Worm (Caenorhabditis elegans) whole organism, L2 larva: Measurements from ENCODE around the gene Y50E8A.12.

Experiments
- ama-1 ChIP-seq: fragments of 150-350 bp; optimal IDR thresholded peaks from 2 replicates; lab custom pipeline; 2018; ENCODE audit warnings: inconsistent platforms
- ceh-16 ChIP-seq: fragments of 150-350 bp; optimal IDR thresholded peaks from 2 replicates; lab custom pipeline; 2014; ENCODE audit warnings: missing biosample characterization, missing genetic modification characterization
- elt-1 ChIP-seq: fragments of 150-350 bp; optimal IDR thresholded peaks from 2 replicates; lab custom pipeline; 2014; ENCODE audit warnings: missing biosample characterization, missing genetic modification characterization
- elt-3 ChIP-seq: sonication (generic microtip); optimal IDR thresholded peaks from 2 replicates; lab custom pipeline; 2017; ENCODE audit warnings: missing biosample characterization, missing genetic modification characterization
- lin-13 ChIP-seq: fragments of 150-350 bp; optimal IDR thresholded peaks from 2 replicates; lab custom pipeline; 2014; ENCODE audit warnings: missing biosample characterization, missing genetic modification reagents, missing genetic modification characterization
- lin-39 ChIP-seq: fragments of 150-350 bp; optimal IDR thresholded peaks from 2 replicates; lab custom pipeline; 2014; ENCODE audit warnings: missing biosample characterization, missing genetic modification reagents, missing genetic modification characterization
- lsy-2 ChIP-seq, 2 experiments: fragments of 150-350 bp in 1 of 2; sonication (generic microtip) in 1 of 2; optimal IDR thresholded peaks; 2 replicates each; lab custom pipeline; 2014 to 2017; ENCODE audit warnings: missing biosample characterization in 2 of 2, missing genetic modification characterization in 2 of 2
- mab-5 ChIP-seq: fragments of 150-350 bp; optimal IDR thresholded peaks from 2 replicates; lab custom pipeline; 2014; ENCODE audit warnings: missing biosample characterization, missing genetic modification characterization
- nhr-10 ChIP-seq: sonication (generic microtip); optimal IDR thresholded peaks from 2 replicates; lab custom pipeline; 2017; ENCODE audit warnings: missing biosample characterization, missing genetic modification characterization
- nhr-237 ChIP-seq: fragments of 150-350 bp; optimal IDR thresholded peaks from 2 replicates; lab custom pipeline; 2014; ENCODE audit warnings: missing biosample characterization, missing genetic modification characterization
- skn-1 ChIP-seq: sonication (generic microtip); optimal IDR thresholded peaks from 2 replicates; lab custom pipeline; 2017; ENCODE audit warnings: missing biosample characterization, missing genetic modification characterization
- sma-3 ChIP-seq: sonication (generic microtip); optimal IDR thresholded peaks from 2 replicates; lab custom pipeline; 2016; ENCODE audit warnings: missing genetic modification reagents, missing genetic modification characterization, missing compliant biosample characterization
- unc-39 ChIP-seq: fragments of 150-350 bp; optimal IDR thresholded peaks from 2 replicates; lab custom pipeline; 2014; ENCODE audit warnings: missing biosample characterization, missing genetic modification characterization
- unc-62 ChIP-seq: fragments of 150-350 bp; optimal IDR thresholded peaks from 2 replicates; lab custom pipeline; 2014; ENCODE audit warnings: missing biosample characterization, missing genetic modification reagents, missing genetic modification characterization

DNA sequence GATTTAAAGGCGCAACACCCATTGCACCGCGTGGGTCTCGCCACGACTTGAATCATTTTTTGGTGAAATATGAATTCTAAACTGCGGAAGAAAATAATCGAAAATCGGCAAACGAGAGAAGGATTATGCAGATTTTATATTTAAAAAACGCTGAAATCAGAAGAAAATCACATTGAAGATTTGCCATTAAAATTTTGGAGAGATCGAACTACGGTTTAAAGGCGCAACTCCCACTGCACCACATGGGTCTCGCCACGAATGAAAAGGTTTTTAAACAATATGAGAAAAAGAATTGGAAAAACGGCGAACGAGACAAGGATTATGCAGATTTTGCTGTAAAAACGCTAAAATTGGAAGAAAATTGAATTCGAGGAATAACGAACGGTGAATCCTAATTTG is 48.8 kb upstream of the Y50E8A.12 start:
- TF ChIP-seq elt-3 (tag; lab: Kevin White, UChicago) (no peak), unc-39 (tag; lab: Kevin White, UChicago) (no peak), unc-62 (GFP tag; lab: Kevin White, UChicago) (no peak), lin-13 (GFP tag; lab: Kevin White, UChicago) (no peak), ama-1 (lab: Kevin White, UChicago) (no peak), lin-39 (no peak), ceh-16 (tag; lab: Kevin White, UChicago) (no peak), nhr-237 (tag; lab: Kevin White, UChicago) (no peak), skn-1 (tag; lab: Kevin White, UChicago) (no peak), sma-3 (GFP tag; lab: Kevin White, UChicago) (no peak), elt-1 (tag; lab: Kevin White, UChicago) (no peak), nhr-10 (tag; lab: Kevin White, UChicago) (no peak), lsy-2 (tag; optimal IDR thresholded peaks at IDR 0.05; lab: Kevin White, UChicago) (no peak), mab-5 (tag; lab: Kevin White, UChicago) (no peak)
